Worm (Caenorhabditis elegans) whole organism, L3 larva: ENCODE results near the gene smcr-8.
A peak's percentile ranks its signal among the peaks of the same experiment; 100 is the strongest.

ENCODE experiments used
- ceh-82 ChIP-seq: fragments of 150-350 bp; optimal IDR thresholded peaks from 2 replicates; lab custom pipeline; 2014; ENCODE audit warnings: missing biosample characterization, missing genetic modification characterization
- daf-12 ChIP-seq: fragments of 150-350 bp; optimal IDR thresholded peaks from 2 replicates; lab custom pipeline; 2014; ENCODE audit warnings: missing biosample characterization, missing genetic modification reagents, missing genetic modification characterization
- elt-2 ChIP-seq: sonication (generic microtip); optimal IDR thresholded peaks from 2 replicates; lab custom pipeline; 2016; ENCODE audit warnings: missing genetic modification reagents, mild to moderate bottlenecking, missing genetic modification characterization, missing compliant biosample characterization
- eor-1 ChIP-seq, 2 experiments: fragments of 150-350 bp; optimal IDR thresholded peaks; 2 replicates each; lab custom pipeline; 2014 to 2018; ENCODE audit warnings: missing biosample characterization in 2 of 2, missing genetic modification characterization in 2 of 2
- fkh-10 ChIP-seq: sonication (generic microtip); optimal IDR thresholded peaks from 2 replicates; lab custom pipeline; 2017; ENCODE audit warnings: missing biosample characterization, missing genetic modification reagents, missing genetic modification characterization
- jun-1 ChIP-seq: fragments of 150-350 bp; optimal IDR thresholded peaks from 2 replicates; lab custom pipeline; 2014; ENCODE audit warnings: missing biosample characterization, missing genetic modification reagents, missing genetic modification characterization
- lin-15B ChIP-seq: fragments of 150-350 bp; optimal IDR thresholded peaks from 2 replicates; lab custom pipeline; 2014; ENCODE audit warnings: missing biosample characterization, missing genetic modification characterization
- lin-39 ChIP-seq: fragments of 150-350 bp; optimal IDR thresholded peaks from 2 replicates; lab custom pipeline; 2018; ENCODE audit warnings: missing biosample characterization, missing genetic modification reagents, missing genetic modification characterization
- nfya-1 ChIP-seq: sonication (generic microtip); optimal IDR thresholded peaks from 2 replicates; lab custom pipeline; 2017; ENCODE audit warnings: missing genetic modification characterization, mild to moderate bottlenecking, missing compliant biosample characterization, antibody characterized with exemption, moderate library complexity; ENCODE audit not compliant: insufficient read depth
- nhr-23 ChIP-seq: fragments of 150-350 bp; optimal IDR thresholded peaks from 2 replicates; lab custom pipeline; 2014; ENCODE audit warnings: missing biosample characterization, missing genetic modification reagents, missing genetic modification characterization
- nhr-25 ChIP-seq: sonication (generic microtip); optimal IDR thresholded peaks from 2 replicates; lab custom pipeline; 2017; ENCODE audit warnings: missing biosample characterization, missing genetic modification characterization
- nhr-43 ChIP-seq: sonication (generic microtip); optimal IDR thresholded peaks from 2 replicates; lab custom pipeline; 2016; ENCODE audit warnings: mild to moderate bottlenecking, missing genetic modification characterization, missing compliant biosample characterization; ENCODE audit not compliant: poor library complexity, severe bottlenecking
- nhr-67 ChIP-seq: fragments of 150-350 bp; optimal IDR thresholded peaks from 2 replicates; lab custom pipeline; 2014; ENCODE audit warnings: missing biosample characterization, missing genetic modification characterization
- pha-4 ChIP-seq: fragments of 150-350 bp; optimal IDR thresholded peaks from 2 replicates; lab custom pipeline; 2014; ENCODE audit warnings: missing biosample characterization, missing genetic modification reagents, missing genetic modification characterization
- pqm-1 ChIP-seq: fragments of 150-350 bp; optimal IDR thresholded peaks from 2 replicates; lab custom pipeline; 2017; ENCODE audit warnings: missing biosample characterization, missing genetic modification characterization, inconsistent platforms
- sea-2 ChIP-seq: fragments of 150-350 bp; sonication (generic microtip); optimal IDR thresholded peaks from 4 replicates; lab custom pipeline; 2014; ENCODE audit warnings: missing biosample characterization, missing genetic modification reagents, missing genetic modification characterization
- snpc-4 ChIP-seq: fragments of 150-350 bp; optimal IDR thresholded peaks from 2 replicates; lab custom pipeline; 2014; ENCODE audit warnings: missing biosample characterization, missing genetic modification characterization
- unc-39 ChIP-seq: sonication (generic microtip); optimal IDR thresholded peaks from 4 replicates; lab custom pipeline; 2017; ENCODE audit warnings: missing biosample characterization, missing genetic modification characterization

Gene smcr-8

ce11 chrIII:5047175-5047574 lies 48.0 kb downstream of the smcr-8 start, which contains the start of gene txbp-3:
Gene txbp-3, minus strand, starts transcription at chrIII:5047459.
- TF ChIP-seq fkh-10 (GFP tag; lab: Kevin White, UChicago): peak; percentile 17
- TF ChIP-seq eor-1 (tag; optimal IDR thresholded peaks at IDR 0.05; lab: Kevin White, UChicago): no peak
- peak; percentile 23 for TF ChIP-seq lin-39 (tag; lab: Kevin White, UChicago)
- peak; percentile 70 for TF ChIP-seq lin-15B (tag; lab: Kevin White, UChicago)
- TF ChIP-seq elt-2 (tag; lab: Kevin White, UChicago): peak; percentile 74
- peak; percentile 32 for TF ChIP-seq pha-4
- TF ChIP-seq nhr-43 (tag; lab: Kevin White, UChicago): peak; percentile 9
- no peak for TF ChIP-seq sea-2 (GFP tag; lab: Kevin White, UChicago)
- TF ChIP-seq nfya-1 (tag; lab: Kevin White, UChicago): peak; percentile 20
- peak; percentile 27 for TF ChIP-seq nhr-23 (tag; lab: Kevin White, UChicago)
- TF ChIP-seq jun-1 (tag; lab: Kevin White, UChicago): peak; percentile 5
- TF ChIP-seq unc-39 (tag; lab: Kevin White, UChicago): no peak
- peak; percentile 80 for TF ChIP-seq snpc-4
- peak; percentile 95 for TF ChIP-seq nhr-25 (tag; lab: Kevin White, UChicago)
- peak; percentile 0 for TF ChIP-seq pqm-1
- no peak for TF ChIP-seq ceh-82 (tag; lab: Kevin White, UChicago)

- TF ChIP-seq daf-12 (tag; lab: Kevin White, UChicago) (no peak), nhr-67 (tag; lab: Kevin White, UChicago) (no peak)
Measured at ce11 chrIII:5047740-5048139, 48.6 kb downstream of the smcr-8 start, which contains the start of gene C45G9.5. Gene C45G9.5, plus strand, starts transcription at chrIII:5048117.
